Worm (Caenorhabditis elegans) whole organism, L2 larva: ENCODE measurements around the gene F35E8.13.

Experiments
- F13H6.1 ChIP-seq: sonication (generic microtip); optimal IDR thresholded peaks from 2 replicates; lab custom pipeline; 2016; ENCODE audit warnings: missing genetic modification characterization, missing compliant biosample characterization
- Y55F3AM.14 ChIP-seq: fragments of 200-800 bp; sonication (Bioruptor generic); optimal IDR thresholded peaks from 2 replicates; lab custom pipeline; 2018; ENCODE audit warnings: mild to moderate bottlenecking, missing genetic modification characterization, missing compliant biosample characterization
- ZK546.5 ChIP-seq: sonication (generic microtip); optimal IDR thresholded peaks from 2 replicates; lab custom pipeline; 2017; ENCODE audit warnings: missing biosample characterization, missing genetic modification characterization
- aly-2 ChIP-seq: fragments of 150-350 bp; optimal IDR thresholded peaks from 2 replicates; lab custom pipeline; 2014; ENCODE audit warnings: missing biosample characterization, missing genetic modification characterization
- ama-1 ChIP-seq: fragments of 150-350 bp; optimal IDR thresholded peaks from 2 replicates; lab custom pipeline; 2018; ENCODE audit warnings: inconsistent platforms
- crh-2 ChIP-seq: sonication (generic microtip); optimal IDR thresholded peaks from 2 replicates; lab custom pipeline; 2017; ENCODE audit warnings: missing biosample characterization, missing genetic modification characterization
- dmd-4 ChIP-seq: sonication (generic microtip); optimal IDR thresholded peaks from 2 replicates; lab custom pipeline; 2017; ENCODE audit warnings: missing biosample characterization, missing genetic modification characterization
- egl-27 ChIP-seq: sonication (generic microtip); optimal IDR thresholded peaks from 3 replicates; lab custom pipeline; 2017; ENCODE audit warnings: missing biosample characterization, missing genetic modification reagents, missing genetic modification characterization
- elt-1 ChIP-seq: fragments of 150-350 bp; optimal IDR thresholded peaks from 2 replicates; lab custom pipeline; 2014; ENCODE audit warnings: missing biosample characterization, missing genetic modification characterization
- elt-3 ChIP-seq: sonication (generic microtip); optimal IDR thresholded peaks from 2 replicates; lab custom pipeline; 2017; ENCODE audit warnings: missing biosample characterization, missing genetic modification characterization
- fos-1 ChIP-seq: fragments of 150-350 bp; optimal IDR thresholded peaks from 2 replicates; lab custom pipeline; 2014; ENCODE audit warnings: missing biosample characterization, missing genetic modification characterization
- gmeb-1 ChIP-seq: fragments of 150-350 bp; optimal IDR thresholded peaks from 2 replicates; lab custom pipeline; 2014; ENCODE audit warnings: missing biosample characterization, missing genetic modification characterization
- lin-11 ChIP-seq: fragments of 150-350 bp; sonication (generic microtip); optimal IDR thresholded peaks from 2 replicates; lab custom pipeline; 2014; ENCODE audit warnings: missing biosample characterization, missing genetic modification characterization, inconsistent platforms, mixed read lengths
- lin-39 ChIP-seq: fragments of 150-350 bp; optimal IDR thresholded peaks from 2 replicates; lab custom pipeline; 2014; ENCODE audit warnings: missing biosample characterization, missing genetic modification reagents, missing genetic modification characterization
- lsy-2 ChIP-seq, 2 experiments: fragments of 150-350 bp in 1 of 2; sonication (generic microtip) in 1 of 2; optimal IDR thresholded peaks; 2 replicates each; lab custom pipeline; 2014 to 2017; ENCODE audit warnings: missing biosample characterization in 2 of 2, missing genetic modification characterization in 2 of 2
- mbf-1 ChIP-seq: sonication (generic microtip); optimal IDR thresholded peaks from 2 replicates; lab custom pipeline; 2017; ENCODE audit warnings: missing biosample characterization, missing genetic modification characterization
- mdl-1 ChIP-seq, 2 experiments: fragments of 150-350 bp in 1 of 2; sonication (generic microtip) in 1 of 2; optimal IDR thresholded peaks; 2 replicates each; lab custom pipeline; 2017; ENCODE audit warnings: missing biosample characterization in 2 of 2, missing genetic modification characterization in 2 of 2
- nhr-10 ChIP-seq: sonication (generic microtip); optimal IDR thresholded peaks from 2 replicates; lab custom pipeline; 2017; ENCODE audit warnings: missing biosample characterization, missing genetic modification characterization
- nhr-11 ChIP-seq: fragments of 150-350 bp; optimal IDR thresholded peaks from 2 replicates; lab custom pipeline; 2014; ENCODE audit warnings: missing biosample characterization, missing genetic modification characterization
- nhr-12 ChIP-seq: fragments of 150-350 bp; optimal IDR thresholded peaks from 2 replicates; lab custom pipeline; 2014; ENCODE audit warnings: missing biosample characterization, missing genetic modification characterization
- nhr-129 ChIP-seq: fragments of 150-350 bp; optimal IDR thresholded peaks from 2 replicates; lab custom pipeline; 2014; ENCODE audit warnings: missing biosample characterization, missing genetic modification characterization
- nhr-21 ChIP-seq: fragments of 150-350 bp; optimal IDR thresholded peaks from 2 replicates; lab custom pipeline; 2014; ENCODE audit warnings: missing biosample characterization, missing genetic modification characterization
- nhr-237 ChIP-seq: fragments of 150-350 bp; optimal IDR thresholded peaks from 2 replicates; lab custom pipeline; 2014; ENCODE audit warnings: missing biosample characterization, missing genetic modification characterization
- nhr-6 ChIP-seq: fragments of 150-350 bp; optimal IDR thresholded peaks from 2 replicates; lab custom pipeline; 2014; ENCODE audit warnings: missing biosample characterization, missing genetic modification characterization
- nhr-77 ChIP-seq: fragments of 150-350 bp; optimal IDR thresholded peaks from 2 replicates; lab custom pipeline; 2014; ENCODE audit warnings: missing biosample characterization, missing genetic modification characterization
- peb-1 ChIP-seq: fragments of 150-350 bp; optimal IDR thresholded peaks from 2 replicates; lab custom pipeline; 2014; ENCODE audit warnings: missing biosample characterization, missing genetic modification characterization
- sem-4 ChIP-seq: fragments of 150-350 bp; optimal IDR thresholded peaks from 2 replicates; lab custom pipeline; 2014; ENCODE audit warnings: missing biosample characterization, missing genetic modification reagents, missing genetic modification characterization
- skn-1 ChIP-seq: sonication (generic microtip); optimal IDR thresholded peaks from 2 replicates; lab custom pipeline; 2017; ENCODE audit warnings: missing biosample characterization, missing genetic modification characterization
- sma-3 ChIP-seq: sonication (generic microtip); optimal IDR thresholded peaks from 2 replicates; lab custom pipeline; 2016; ENCODE audit warnings: missing genetic modification reagents, missing genetic modification characterization, missing compliant biosample characterization
- sma-9 ChIP-seq, 2 experiments: fragments of 150-350 bp in 1 of 2; sonication (generic microtip) in 1 of 2; optimal IDR thresholded peaks; 2 replicates each; lab custom pipeline; 2014 to 2016; ENCODE audit warnings: missing genetic modification characterization in 2 of 2, mild to moderate bottlenecking in 1 of 2, missing biosample characterization in 1 of 2, missing compliant biosample characterization in 1 of 2, missing genetic modification reagents in 1 of 2, moderate library complexity in 1 of 2
- snpc-4 ChIP-seq: fragments of 150-350 bp; optimal IDR thresholded peaks from 2 replicates; lab custom pipeline; 2014; ENCODE audit warnings: missing biosample characterization, missing genetic modification characterization
- unc-55 ChIP-seq: fragments of 150-350 bp; sonication (generic microtip); optimal IDR thresholded peaks from 3 replicates; lab custom pipeline; 2014; ENCODE audit warnings: missing biosample characterization, missing genetic modification reagents, missing genetic modification characterization
- zag-1 ChIP-seq: fragments of 150-350 bp; optimal IDR thresholded peaks from 2 replicates; lab custom pipeline; 2014; ENCODE audit warnings: missing biosample characterization, missing genetic modification characterization
- ztf-1 ChIP-seq: fragments of 200-800 bp; sonication (Bioruptor generic); conservative IDR thresholded peaks from 2 replicates; pipeline ENCODE4 v1.3.6; 2022; ENCODE audit warnings: missing genetic modification characterization, missing compliant biosample characterization
- ztf-11 ChIP-seq: sonication (generic microtip); optimal IDR thresholded peaks from 2 replicates; lab custom pipeline; 2017; ENCODE audit warnings: missing biosample characterization, missing genetic modification characterization
- ztf-4 ChIP-seq: fragments of 150-350 bp; optimal IDR thresholded peaks from 2 replicates; lab custom pipeline; 2014; ENCODE audit warnings: missing biosample characterization, missing genetic modification characterization

Gene F35E8.13

DNA sequence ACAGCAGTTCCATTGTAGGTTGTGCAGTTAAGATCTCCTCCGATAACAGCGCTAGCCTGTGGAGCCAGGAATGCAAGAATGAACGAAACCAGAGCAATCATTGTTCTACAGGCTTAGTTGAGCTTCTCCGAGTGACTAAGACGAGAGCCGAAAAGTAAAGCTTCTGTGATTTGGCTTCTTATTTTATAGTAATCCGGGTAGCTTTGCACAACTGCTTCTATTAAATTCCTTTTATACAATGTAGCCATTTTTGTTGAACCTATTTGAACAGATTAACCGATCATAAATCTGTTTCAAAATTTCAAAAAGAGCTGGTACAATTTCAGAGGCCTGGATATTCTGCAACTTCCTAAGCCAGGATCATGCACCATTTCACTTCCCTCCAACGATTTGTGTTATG is 5.6 kb upstream of the F35E8.13 start, which contains the start of gene F35E8.9:
Gene F35E8.9 (minus strand): TSS at position 101 of the 400 bp plus-strand sequence.
- no peak for TF ChIP-seq sem-4 (tag; lab: Kevin White, UChicago)
- no peak for TF ChIP-seq sma-3 (GFP tag; lab: Kevin White, UChicago)
- TF ChIP-seq unc-55 = no peak
- no peak for TF ChIP-seq ama-1 (lab: Kevin White, UChicago)
- no peak for TF ChIP-seq snpc-4 (tag; lab: Kevin White, UChicago)

- no peak for TF ChIP-seq peb-1
- TF ChIP-seq mbf-1 = no peak
- no peak for TF ChIP-seq egl-27 (tag; lab: Kevin White, UChicago)
- TF ChIP-seq nhr-6 (tag; lab: Kevin White, UChicago) = no peak
- TF ChIP-seq ztf-4 (tag; lab: Kevin White, UChicago) = no peak
- TF ChIP-seq lsy-2 (tag; optimal IDR thresholded peaks at IDR 0.05; lab: Kevin White, UChicago) = no peak
- no peak for TF ChIP-seq ama-1 (lab: Kevin White, UChicago)
- TF ChIP-seq ztf-1 (GFP tag; lab: Robert Waterston, UW) = no peak
- TF ChIP-seq ZK546.5 (tag; lab: Kevin White, UChicago) = no peak
- no peak for TF ChIP-seq zag-1 (tag; lab: Kevin White, UChicago)
- TF ChIP-seq elt-1 (tag; lab: Kevin White, UChicago) = no peak
- TF ChIP-seq, all 48 proteins: peak for 0
Measured at ce11 chrV:15920273-15920672, 2.8 kb upstream of the F35E8.13 start, which contains the start of gene F35E8.10. F35E8.10 (minus strand) TSS chrV:15920373.

DNA sequence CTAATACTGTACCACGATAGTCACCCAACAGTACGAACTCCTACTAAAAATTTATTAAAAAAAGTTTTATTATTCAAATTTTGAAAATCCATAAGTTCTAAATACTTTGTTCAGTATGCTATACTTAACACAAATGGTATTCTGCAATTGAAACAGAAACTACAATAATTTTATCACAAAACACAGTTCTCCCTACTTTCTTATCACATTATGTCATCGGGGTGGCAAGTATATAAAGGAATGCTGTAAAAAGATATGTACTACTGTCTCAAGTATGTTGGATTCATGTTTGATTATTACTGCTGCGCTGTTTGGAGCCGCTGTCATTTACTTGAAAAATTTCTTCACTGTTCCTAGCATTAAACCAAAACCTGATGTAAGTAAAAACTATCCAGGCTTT is 2.0 kb upstream of the F35E8.13 start, which contains the start of gene cdr-1:
Gene cdr-1 (plus strand): TSS at position 208 of the 400 bp plus-strand sequence.
- TF ChIP-seq aly-2 (tag; lab: Kevin White, UChicago) (no peak), elt-1 (tag; lab: Kevin White, UChicago) (no peak), nhr-129 (tag; lab: Kevin White, UChicago) (no peak), elt-3 (tag; lab: Kevin White, UChicago) (no peak), nhr-6 (tag; lab: Kevin White, UChicago) (no peak), egl-27 (tag; lab: Kevin White, UChicago) (no peak), ztf-4 (tag; lab: Kevin White, UChicago) (no peak), nhr-21 (no peak), snpc-4 (tag; lab: Kevin White, UChicago) (no peak), sem-4 (tag; lab: Kevin White, UChicago) (no peak), crh-2 (tag; lab: Kevin White, UChicago) (no peak), fos-1 (tag; lab: Kevin White, UChicago) (no peak), nhr-77 (tag; lab: Kevin White, UChicago) (no peak), peb-1 (no peak), skn-1 (no peak), nhr-237 (tag; lab: Kevin White, UChicago) (no peak), ztf-11 (tag; lab: Kevin White, UChicago) (no peak), lin-39 (no peak), mdl-1 (tag; optimal IDR thresholded peaks at IDR 0.05; lab: Kevin White, UChicago) (no peak), F13H6.1 (tag; lab: Kevin White, UChicago) (no peak)

- TF ChIP-seq zag-1 (tag; lab: Kevin White, UChicago) (no peak), nhr-11 (tag; lab: Kevin White, UChicago) (no peak), snpc-4 (tag; lab: Kevin White, UChicago) (no peak), aly-2 (tag; lab: Kevin White, UChicago) (no peak), nhr-10 (tag; lab: Kevin White, UChicago) (no peak), lin-11 (tag; lab: Kevin White, UChicago) (no peak), sma-9 (GFP tag; optimal IDR thresholded peaks at IDR 0.05; lab: Kevin White, UChicago) (no peak), sma-9 (tag; optimal IDR thresholded peaks at IDR 0.05; lab: Kevin White, UChicago) (no peak), Y55F3AM.14 (GFP tag; lab: Kevin White, UChicago) (no peak)
Measured at ce11 chrV:15924307-15924706, 1.2 kb downstream of the F35E8.13 start, which contains the start of gene nhr-108. nhr-108 (minus strand) TSS chrV:15924472.

DNA sequence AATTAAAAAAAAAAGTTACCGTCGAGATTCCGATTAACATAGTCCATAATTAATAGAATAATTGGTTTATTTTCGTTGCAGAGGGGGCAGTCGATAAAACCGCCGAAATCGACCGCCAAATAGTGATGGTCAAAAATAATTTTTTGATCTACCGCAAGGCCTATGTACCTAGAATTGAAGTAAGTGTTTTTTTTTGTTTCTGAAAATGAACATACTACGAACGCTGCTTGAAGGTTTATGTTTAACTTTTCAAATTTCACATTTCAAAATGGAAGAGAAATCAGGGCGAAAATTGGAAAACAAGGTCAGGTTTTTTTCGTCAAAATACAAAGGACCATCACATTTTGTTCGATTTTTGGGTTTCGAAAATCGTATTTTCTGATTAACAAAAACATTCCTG is 5.2 kb downstream of the F35E8.13 start, which contains the start of gene pzf-1:
Gene pzf-1 (minus strand): TSS at position 101 of the 400 bp plus-strand sequence.
- TF ChIP-seq dmd-4 (tag; lab: Kevin White, UChicago) (no peak), gmeb-1 (tag; lab: Kevin White, UChicago) (no peak), ztf-4 (tag; lab: Kevin White, UChicago) (no peak), nhr-21 (no peak), snpc-4 (tag; lab: Kevin White, UChicago) (no peak), mbf-1 (no peak), nhr-12 (tag; lab: Kevin White, UChicago) (no peak)
